Fruit fly (Drosophila melanogaster): ENCODE results near the gene TotE.

The TotE gene

dm6 chr2L:19943112-19943511 lies 29.8 kb upstream of the TotE start:
- no peak for TF ChIP-seq HmgD (GFP tag; optimal IDR thresholded peaks at IDR 0.05)
- no peak for TF ChIP-seq sqz (GFP tag; optimal IDR thresholded peaks at IDR 0.05)
- peak; percentile 92 for TF ChIP-seq CG17568 (GFP tag; optimal IDR thresholded peaks at IDR 0.05)
- 0 out of 4 replicates have a peak, but pooled peaks have one; percentile 7 for TF ChIP-seq chinmo (GFP tag; IDR thresholded peaks at IDR 0.05; ENCODE audit: partially characterized antibody)
- peak; percentile 90 for TF ChIP-seq cad (GFP tag; optimal IDR thresholded peaks at IDR 0.05)
- no peak for TF ChIP-seq CG6765 (GFP tag; optimal IDR thresholded peaks at IDR 0.05)
- no peak for TF ChIP-seq hkb (optimal IDR thresholded peaks at IDR 0.05)
- TF ChIP-seq hkb (GFP tag; IDR thresholded peaks at IDR 0.05): no peak
- TF ChIP-seq knrl (GFP tag; IDR thresholded peaks at IDR 0.05; ENCODE audit: partially characterized antibody): 0 out of 3 replicates have a peak, but pooled peaks have one; percentile 7
- peak; percentile 30 for TF ChIP-seq Med (GFP tag)
- TF ChIP-seq CG2199 (GFP tag; IDR thresholded peaks at IDR 0.05): 0 out of 3 replicates have a peak, but pooled peaks have one; percentile 31
- TF ChIP-seq CG6654 (GFP tag; optimal IDR thresholded peaks at IDR 0.05): peak; percentile 97
- peak; percentile 45 for TF ChIP-seq kay (GFP tag; optimal IDR thresholded peaks at IDR 0.05)
- peak; percentile 14 for TF ChIP-seq sens (GFP tag)

- TF ChIP-seq CG15073 (GFP tag; optimal IDR thresholded peaks at IDR 0.05) (no peak), CG13123 (GFP tag; optimal IDR thresholded peaks at IDR 0.05) (no peak), sc (optimal IDR thresholded peaks at IDR 0.05) (no peak), sc (GFP tag; optimal IDR thresholded peaks at IDR 0.05) (no peak), shn (GFP tag; optimal IDR thresholded peaks at IDR 0.05) (no peak), B-H1 (GFP tag; IDR thresholded peaks at IDR 0.05) (no peak), pfk (GFP tag; optimal IDR thresholded peaks at IDR 0.05) (no peak), CG8924 (tag; optimal IDR thresholded peaks at IDR 0.05) (no peak), Dip2 (GFP tag; IDR thresholded peaks at IDR 0.05) (no peak), CG11560 (tag; IDR thresholded peaks at IDR 0.05) (no peak), CG10543 (GFP tag; optimal IDR thresholded peaks at IDR 0.05) (no peak), CG11456 (GFP tag; IDR thresholded peaks at IDR 0.05) (no peak), Camta (GFP tag; optimal IDR thresholded peaks at IDR 0.05) (no peak), CG4820 (GFP tag; optimal IDR thresholded peaks at IDR 0.05) (no peak), tll (GFP tag; optimal IDR thresholded peaks at IDR 0.05) (no peak), sens (GFP tag) (peak; percentile 63), fru (optimal IDR thresholded peaks at IDR 0.05) (no peak), zf30C (GFP tag; optimal IDR thresholded peaks at IDR 0.05) (no peak), gce (GFP tag; IDR thresholded peaks at IDR 0.05) (no peak), grn (GFP tag; optimal IDR thresholded peaks at IDR 0.05) (peak; percentile 15), nau (GFP tag; optimal IDR thresholded peaks at IDR 0.05) (no peak), CG8359 (GFP tag; optimal IDR thresholded peaks at IDR 0.05; ENCODE audit: borderline replicate concordance) (no peak), zen (tag; optimal IDR thresholded peaks at IDR 0.05) (no peak), CG7745 (tag; optimal IDR thresholded peaks at IDR 0.05) (no peak), lilli (GFP tag; optimal IDR thresholded peaks at IDR 0.05) (no peak), CG12391 (tag; optimal IDR thresholded peaks at IDR 0.05) (no peak), NK7.1 (GFP tag; optimal IDR thresholded peaks at IDR 0.05) (no peak), psq (GFP tag; optimal IDR thresholded peaks at IDR 0.05) (no peak), Rfx (GFP tag; IDR thresholded peaks at IDR 0.05) (no peak), Med (GFP tag) (peak; percentile 58), CG1832 (GFP tag; optimal IDR thresholded peaks at IDR 0.05) (no peak), fd64A (GFP tag; optimal IDR thresholded peaks at IDR 0.05) (no peak), Lim3 (GFP tag; IDR thresholded peaks at IDR 0.05) (no peak), Ada2b (GFP tag; IDR thresholded peaks at IDR 0.05) (no peak), Neu2 (GFP tag; optimal IDR thresholded peaks at IDR 0.05; ENCODE audit: borderline replicate concordance) (no peak), Atf3 (GFP tag; optimal IDR thresholded peaks at IDR 0.05) (no peak), Hr78 (GFP tag; optimal IDR thresholded peaks at IDR 0.05) (no peak), vvl (GFP tag; IDR thresholded peaks at IDR 0.05) (0 out of 2 replicates have a peak, but pooled peaks have one; percentile 7), sug (tag; optimal IDR thresholded peaks at IDR 0.05) (peak; percentile 22)
Observed at dm6 chr2L:19942510-19942909, 29.2 kb upstream of the TotE start.

Measured in whole organism, embryonic.